Fruit fly (Drosophila melanogaster) whole organism, embryonic: ENCODE measurements around the gene CG7634.

ENCODE experiments used
- Ada2b ChIP-seq: fragments of 200-800 bp; sonication (Bioruptor generic); IDR thresholded peaks from 2 replicates; pipeline ENCODE4 v1.3.6; 2022; ENCODE audit warnings: missing biosample characterization, missing genetic modification characterization
- Atf3 ChIP-seq: fragments of 200-800 bp; sonication (Bioruptor generic); optimal IDR thresholded peaks from 3 replicates; lab custom pipeline; 2016; ENCODE audit warnings: missing biosample characterization, missing genetic modification characterization
- Awh ChIP-seq: fragments of 200-800 bp; sonication (Bioruptor generic); IDR thresholded peaks from 2 replicates; pipeline ENCODE4, ENCODE4 v1.3.6; 2022; ENCODE audit warnings: missing biosample characterization, missing genetic modification characterization
- B-H1 ChIP-seq: fragments of 200-800 bp; sonication (Bioruptor generic); IDR thresholded peaks from 3 replicates; pipeline ENCODE4 v1.3.6; 2022; ENCODE audit warnings: missing biosample characterization, missing genetic modification characterization
- Blimp-1 ChIP-seq: fragments of 200-800 bp; sonication (Bioruptor generic); optimal IDR thresholded peaks from 3 replicates; lab custom pipeline; 2018; ENCODE audit warnings: missing biosample characterization, missing genetic modification characterization, mild to moderate bottlenecking, moderate library complexity, missing genetic modification reagents
- CG10274 ChIP-seq: fragments of 200-800 bp; sonication (Bioruptor generic); optimal IDR thresholded peaks from 3 replicates; lab custom pipeline; 2017; ENCODE audit warnings: missing biosample characterization, mild to moderate bottlenecking, missing genetic modification characterization
- CG12071 ChIP-seq: fragments of 200-800 bp; sonication (Bioruptor generic); optimal IDR thresholded peaks from 3 replicates; lab custom pipeline; 2018; ENCODE audit warnings: missing biosample characterization, mild to moderate bottlenecking, missing genetic modification characterization
- CG12299 ChIP-seq: fragments of 200-800 bp; sonication (Bioruptor generic); optimal IDR thresholded peaks from 2 replicates; lab custom pipeline; 2018; ENCODE audit warnings: missing biosample characterization, mild to moderate bottlenecking, missing genetic modification characterization
- CG13894 ChIP-seq: fragments of 200-800 bp; sonication (Bioruptor generic); optimal IDR thresholded peaks from 3 replicates; lab custom pipeline; 2018; ENCODE audit warnings: missing biosample characterization, mild to moderate bottlenecking, missing genetic modification characterization, moderate library complexity
- CG14667 ChIP-seq: fragments of 200-800 bp; sonication (Bioruptor generic); IDR thresholded peaks from 2 replicates; pipeline ENCODE4 v1.3.6; 2022; ENCODE audit warnings: missing biosample characterization, missing genetic modification characterization
- CG14965 ChIP-seq: fragments of 200-800 bp; sonication (Bioruptor generic); optimal IDR thresholded peaks from 2 replicates; lab custom pipeline; 2016; ENCODE audit warnings: missing biosample characterization, missing genetic modification characterization, borderline replicate concordance
- CG17829 ChIP-seq: fragments of 200-800 bp; optimal IDR thresholded peaks from 2 replicates; lab custom pipeline; 2019; ENCODE audit warnings: missing biosample characterization, mild to moderate bottlenecking, missing genetic modification characterization, moderate library complexity
- CG2889 ChIP-seq: fragments of 200-800 bp; sonication (Bioruptor generic); IDR thresholded peaks from 3 replicates; pipeline ENCODE4 v1.3.6; 2022; ENCODE audit warnings: missing biosample characterization, missing genetic modification characterization
- CG3065 ChIP-seq: fragments of 200-800 bp; sonication (Bioruptor generic); optimal IDR thresholded peaks from 2 replicates; lab custom pipeline; 2016; ENCODE audit warnings: missing biosample characterization, missing genetic modification characterization
- CG6272 ChIP-seq: fragments of 200-800 bp; sonication (Bioruptor generic); IDR thresholded peaks from 2 replicates; pipeline ENCODE4 v1.3.6; 2022; ENCODE audit warnings: missing biosample characterization, missing genetic modification characterization
- CG7786 ChIP-seq: fragments of 200-800 bp; sonication (Bioruptor generic); optimal IDR thresholded peaks from 2 replicates; lab custom pipeline; 2016; ENCODE audit warnings: missing biosample characterization, missing genetic modification characterization
- CG9437 ChIP-seq: fragments of 200-800 bp; sonication (Bioruptor generic); optimal IDR thresholded peaks from 2 replicates; lab custom pipeline; 2018; ENCODE audit warnings: missing biosample characterization, mild to moderate bottlenecking, missing genetic modification characterization
- CG9727 ChIP-seq: fragments of 200-800 bp; sonication (Bioruptor generic); optimal IDR thresholded peaks from 3 replicates; lab custom pipeline; 2017; ENCODE audit warnings: missing biosample characterization, mild to moderate bottlenecking, missing genetic modification characterization
- Dfd ChIP-seq, 2 experiments: fragments of >200 bp; optimal IDR thresholded peaks; 2 replicates each; lab custom pipeline; 2017; ENCODE audit warnings: missing biosample characterization in 2 of 2, missing genetic modification characterization in 2 of 2
- E2f1 ChIP-seq: fragments of 200-800 bp; sonication (Bioruptor generic); IDR thresholded peaks from 2 replicates; pipeline ENCODE4 v1.3.6; 2022; ENCODE audit warnings: missing biosample characterization, missing genetic modification characterization
- Fer2 ChIP-seq: fragments of 200-800 bp; sonication (Bioruptor generic); optimal IDR thresholded peaks from 2 replicates; lab custom pipeline; 2018; ENCODE audit warnings: missing biosample characterization, mild to moderate bottlenecking, missing genetic modification characterization, moderate library complexity
- HmgZ ChIP-seq: fragments of 200-800 bp; sonication (Bioruptor generic); optimal IDR thresholded peaks from 2 replicates; lab custom pipeline; 2018; ENCODE audit warnings: missing biosample characterization, mild to moderate bottlenecking, missing genetic modification characterization
- Hmx ChIP-seq: fragments of 200-800 bp; sonication (Bioruptor generic); optimal IDR thresholded peaks from 2 replicates; lab custom pipeline; 2016; ENCODE audit warnings: missing biosample characterization, missing genetic modification characterization
- Lpt ChIP-seq: fragments of >200 bp; optimal IDR thresholded peaks from 2 replicates; lab custom pipeline; 2018; ENCODE audit warnings: missing biosample characterization, missing genetic modification characterization
- Pdp1 ChIP-seq, 2 experiments: fragments of 200-800 bp; sonication (Bioruptor generic); optimal IDR thresholded peaks; 3 replicates each; lab custom pipeline; 2016; ENCODE audit warnings: missing biosample characterization in 2 of 2, missing genetic modification characterization in 2 of 2, mild to moderate bottlenecking in 1 of 2, moderate library complexity in 1 of 2
- Spps ChIP-seq: fragments of 200-800 bp; sonication (Bioruptor generic); optimal IDR thresholded peaks from 2 replicates; lab custom pipeline; 2018; ENCODE audit warnings: missing biosample characterization, mild to moderate bottlenecking, missing genetic modification characterization
- Sry-β ChIP-seq: fragments of 200-800 bp; sonication (Bioruptor generic); optimal IDR thresholded peaks from 2 replicates; lab custom pipeline; 2018; ENCODE audit warnings: missing biosample characterization, mild to moderate bottlenecking, missing genetic modification characterization, moderate library complexity
- Trl ChIP-seq, 3 experiments: fragments of >200 bp in 2 of 3; fragments of 200-800 bp in 1 of 3; sonication (Bioruptor generic) in 1 of 3; optimal IDR thresholded peaks; 2 replicates in 1 of 3; 3 replicates in 2 of 3; lab custom pipeline; 2016 to 2017; ENCODE audit warnings: missing biosample characterization in 1 of 3, missing genetic modification characterization in 1 of 3
- ac ChIP-seq: fragments of 200-800 bp; sonication (Bioruptor generic); optimal IDR thresholded peaks from 3 replicates; lab custom pipeline; 2017; ENCODE audit warnings: missing biosample characterization, mild to moderate bottlenecking, missing genetic modification characterization
- ato ChIP-seq: fragments of 200-800 bp; sonication (Bioruptor generic); IDR thresholded peaks from 2 replicates; pipeline ENCODE4 v1.3.6; 2022; ENCODE audit warnings: missing biosample characterization, missing genetic modification characterization; ENCODE audit not compliant: partially characterized antibody
- bab2 ChIP-seq: fragments of 200-800 bp; sonication (Bioruptor generic); optimal IDR thresholded peaks from 2 replicates; lab custom pipeline; 2016; ENCODE audit warnings: missing biosample characterization, missing genetic modification characterization
- btn ChIP-seq: fragments of 200-800 bp; sonication (Bioruptor generic); optimal IDR thresholded peaks from 2 replicates; lab custom pipeline; 2016; ENCODE audit warnings: missing biosample characterization, missing genetic modification characterization
- crp ChIP-seq, 2 experiments: fragments of 200-800 bp; sonication (Bioruptor generic); optimal IDR thresholded peaks; 2 replicates in 1 of 2; 3 replicates in 1 of 2; lab custom pipeline; 2017; ENCODE audit warnings: missing biosample characterization in 2 of 2, missing genetic modification characterization in 2 of 2, mild to moderate bottlenecking in 1 of 2, moderate library complexity in 1 of 2
- ewg ChIP-seq: fragments of 200-800 bp; sonication (Bioruptor generic); optimal IDR thresholded peaks from 3 replicates; lab custom pipeline; 2017; ENCODE audit warnings: mild to moderate bottlenecking, missing biosample characterization, missing genetic modification reagents, missing genetic modification characterization
- gem ChIP-seq: fragments of 200-800 bp; sonication (Bioruptor generic); optimal IDR thresholded peaks from 2 replicates; lab custom pipeline; 2019; ENCODE audit warnings: missing biosample characterization, mild to moderate bottlenecking, missing genetic modification characterization, moderate library complexity
- gt ChIP-seq: fragments of 200-800 bp; sonication (Bioruptor generic); IDR thresholded peaks from 2 replicates; pipeline ENCODE4 v1.3.6; 2022; ENCODE audit warnings: missing biosample characterization, missing genetic modification characterization
- her ChIP-seq: fragments of 200-800 bp; sonication (Bioruptor generic); optimal IDR thresholded peaks from 2 replicates; lab custom pipeline; 2016; ENCODE audit warnings: missing biosample characterization, missing genetic modification characterization
- hkb ChIP-seq, 2 experiments: fragments of 200-800 bp in 1 of 2; fragments of >200 bp in 1 of 2; sonication (Bioruptor generic) in 1 of 2; IDR thresholded peaks in 1 of 2; optimal IDR thresholded peaks in 1 of 2; 2 replicates each; pipeline versions ENCODE4 v1.3.6 to Lab custom; 2017 to 2022; ENCODE audit warnings: missing biosample characterization in 1 of 2, missing genetic modification characterization in 1 of 2
- kay ChIP-seq: fragments of 200-800 bp; sonication (Bioruptor generic); optimal IDR thresholded peaks from 2 replicates; lab custom pipeline; 2016; ENCODE audit warnings: missing biosample characterization, missing genetic modification characterization
- klu ChIP-seq: fragments of 200-800 bp; sonication (Bioruptor generic); IDR thresholded peaks from 2 replicates; pipeline ENCODE4 v1.3.6; 2022; ENCODE audit warnings: missing biosample characterization, missing genetic modification characterization
- lab ChIP-seq: fragments of 200-800 bp; sonication (Bioruptor generic); optimal IDR thresholded peaks from 3 replicates; lab custom pipeline; 2017; ENCODE audit warnings: missing biosample characterization, missing genetic modification characterization, mild to moderate bottlenecking, moderate library complexity, missing genetic modification reagents
- nau ChIP-seq: fragments of 200-800 bp; sonication (Bioruptor generic); optimal IDR thresholded peaks from 3 replicates; lab custom pipeline; 2017; ENCODE audit warnings: missing biosample characterization, mild to moderate bottlenecking, missing genetic modification characterization, missing genetic modification reagents
- onecut ChIP-seq: fragments of 200-800 bp; sonication (Bioruptor generic); IDR thresholded peaks from 2 replicates; pipeline ENCODE4 v1.3.6; 2022; ENCODE audit warnings: missing biosample characterization, missing genetic modification characterization
- pum ChIP-seq: fragments of 200-800 bp; sonication (Bioruptor generic); optimal IDR thresholded peaks from 2 replicates; lab custom pipeline; 2016; ENCODE audit warnings: missing biosample characterization, missing genetic modification characterization
- so ChIP-seq: fragments of 200-800 bp; sonication (Bioruptor generic); IDR thresholded peaks from 3 replicates; pipeline ENCODE4 v1.3.6; 2022; ENCODE audit warnings: missing biosample characterization, missing genetic modification characterization
- tin ChIP-seq: fragments of 200-800 bp; sonication (Bioruptor generic); optimal IDR thresholded peaks from 3 replicates; lab custom pipeline; 2016; ENCODE audit warnings: missing biosample characterization, missing genetic modification characterization
- zf30C ChIP-seq: fragments of 200-800 bp; sonication (Bioruptor generic); optimal IDR thresholded peaks from 3 replicates; lab custom pipeline; 2018; ENCODE audit warnings: missing biosample characterization, mild to moderate bottlenecking, missing genetic modification characterization

The CG7634 gene

dm6 chr3L:21515823-21516715, 49.2 kb upstream of the CG7634 start, which contains the start of the genes SAK and Cdk12 (continued):
- TF ChIP-seq CG7786 (GFP tag; lab: Kevin White, UChicago) (peak; percentile 65), pum (GFP tag; lab: Kevin White, UChicago) (peak; percentile 60), Dfd (GFP tag; optimal IDR thresholded peaks at IDR 0.05; lab: Kevin White, UChicago) (peak in 1 of 2 experiments; percentile 49), CG14667 (GFP tag; lab: Robert Waterston, UW) (peak; percentile 80), crp (GFP tag; optimal IDR thresholded peaks at IDR 0.05; lab: Kevin White, UChicago) (peak in 1 of 2 experiments; percentile 33), Fer2 (tag; lab: Kevin White, UChicago) (peak; percentile 73), Atf3 (GFP tag; lab: Kevin White, UChicago) (no peak), Lpt (GFP tag; lab: Kevin White, UChicago) (no peak), CG17829 (tag; lab: Kevin White, UChicago) (peak; percentile 89), CG10274 (GFP tag; lab: Kevin White, UChicago) (peak; percentile 48), onecut (0 out of 2 replicates have a peak, but pooled peaks have one; percentile 34), ewg (peak; percentile 61), CG13894 (tag; lab: Kevin White, UChicago) (peak; percentile 87), klu (GFP tag; lab: Robert Waterston, UW) (peak; percentile 81), gt (GFP tag; lab: Robert Waterston, UW) (peak; percentile 44), Blimp-1 (peak; percentile 77), nau (GFP tag; lab: Kevin White, UChicago) (no peak), hkb (optimal IDR thresholded peaks at IDR 0.05; lab: Kevin White, UChicago) (no peak), hkb (GFP tag; IDR thresholded peaks at IDR 0.05; lab: Robert Waterston, UW) (peak; percentile 79), Trl (optimal IDR thresholded peaks at IDR 0.05; lab: Kevin White, UChicago) (no peak), Trl (GFP tag; optimal IDR thresholded peaks at IDR 0.05; lab: Kevin White, UChicago) (peak; percentile 49), CG12299 (tag; lab: Kevin White, UChicago) (peak; percentile 77), so (peak; percentile 87), B-H1 (GFP tag; lab: Robert Waterston, UW) (peak; percentile 61), zf30C (no peak), tin (GFP tag; lab: Kevin White, UChicago) (peak; percentile 86), Ada2b (GFP tag; lab: Robert Waterston, UW) (peak; percentile 78; the same call in 1 of the 2 replicates), ato (GFP tag; lab: Robert Waterston, UW) (no peak), ac (peak; percentile 5), CG2889 (GFP tag; lab: Robert Waterston, UW) (peak; percentile 81; the same call in 2 of the 3 replicates), Hmx (GFP tag; lab: Kevin White, UChicago) (no peak), CG12071 (no peak), HmgZ (peak; percentile 72), lab (peak; percentile 89), her (no peak), gem (tag; lab: Kevin White, UChicago) (peak; percentile 93), E2f1 (GFP tag; lab: Robert Waterston, UW) (peak; percentile 82), kay (GFP tag; lab: Kevin White, UChicago) (peak; percentile 83), CG9437 (peak; percentile 82), btn (GFP tag; lab: Kevin White, UChicago) (peak; percentile 1), CG14965 (GFP tag; lab: Kevin White, UChicago) (no peak), bab2 (GFP tag; lab: Kevin White, UChicago) (peak; percentile 58), Spps (tag; lab: Kevin White, UChicago) (peak; percentile 55), CG3065 (peak; percentile 58), Pdp1 (GFP tag; optimal IDR thresholded peaks at IDR 0.05; lab: Kevin White, UChicago) (peak; percentile 76 to 80), CG9727 (GFP tag; lab: Kevin White, UChicago) (peak; percentile 90), Sry-β (GFP tag; lab: Kevin White, UChicago) (peak; percentile 64), Awh (peak; percentile 70), CG6272 (GFP tag; lab: Robert Waterston, UW) (peak; percentile 81)
